Fruit fly (Drosophila melanogaster) whole organism, embryonic: ENCODE results near the gene eIF2Bepsilon.
A peak's percentile ranks its signal among the peaks of the same experiment; 100 is the strongest.

Experiments used
- B-H2 ChIP-seq: fragments of 200-800 bp; sonication (Bioruptor generic); optimal IDR thresholded peaks from 2 replicates; lab custom pipeline; 2018; ENCODE audit warnings: missing biosample characterization, mild to moderate bottlenecking, missing genetic modification characterization
- Blimp-1 ChIP-seq: fragments of 200-800 bp; sonication (Bioruptor generic); optimal IDR thresholded peaks from 3 replicates; lab custom pipeline; 2018; ENCODE audit warnings: missing biosample characterization, missing genetic modification characterization, mild to moderate bottlenecking, moderate library complexity, missing genetic modification reagents
- CG10321 ChIP-seq: fragments of 200-800 bp; sonication (Bioruptor generic); IDR thresholded peaks from 2 replicates; pipeline ENCODE4 v1.3.6; 2022; ENCODE audit warnings: missing biosample characterization, missing genetic modification characterization
- CG11247 ChIP-seq: fragments of 200-800 bp; sonication (Bioruptor generic); IDR thresholded peaks from 2 replicates; pipeline ENCODE4 v1.3.6; 2022; ENCODE audit warnings: missing biosample characterization, missing genetic modification characterization
- CG12219 ChIP-seq: fragments of 200-800 bp; sonication (Bioruptor generic); optimal IDR thresholded peaks from 3 replicates; lab custom pipeline; 2018; ENCODE audit warnings: missing biosample characterization, mild to moderate bottlenecking, missing genetic modification characterization
- CG12769 ChIP-seq: fragments of 200-800 bp; sonication (Bioruptor generic); optimal IDR thresholded peaks from 2 replicates; lab custom pipeline; 2019; ENCODE audit warnings: missing biosample characterization, mild to moderate bottlenecking, missing genetic modification characterization, moderate library complexity
- CG13424 ChIP-seq: fragments of 200-800 bp; sonication (Bioruptor generic); optimal IDR thresholded peaks from 2 replicates; lab custom pipeline; 2019; ENCODE audit warnings: missing biosample characterization, mild to moderate bottlenecking, missing genetic modification characterization, moderate library complexity
- CG15601 ChIP-seq: fragments of 200-800 bp; sonication (Bioruptor generic); optimal IDR thresholded peaks from 3 replicates; lab custom pipeline; 2019; ENCODE audit warnings: missing biosample characterization, mild to moderate bottlenecking, missing genetic modification characterization, moderate library complexity
- CG17359 ChIP-seq: fragments of 200-800 bp; sonication (Bioruptor generic); optimal IDR thresholded peaks from 3 replicates; lab custom pipeline; 2018; ENCODE audit warnings: missing biosample characterization, mild to moderate bottlenecking, missing genetic modification characterization, moderate library complexity
- CG17568 ChIP-seq: fragments of 200-800 bp; sonication (Bioruptor generic); optimal IDR thresholded peaks from 2 replicates; lab custom pipeline; 2018; ENCODE audit warnings: missing biosample characterization, mild to moderate bottlenecking, missing genetic modification characterization, moderate library complexity
- CG18262 ChIP-seq: fragments of 200-800 bp; optimal IDR thresholded peaks from 3 replicates; lab custom pipeline; 2019; ENCODE audit warnings: missing biosample characterization, mild to moderate bottlenecking, missing genetic modification characterization, moderate library complexity
- CG30020 ChIP-seq: fragments of 200-800 bp; optimal IDR thresholded peaks from 2 replicates; lab custom pipeline; 2019; ENCODE audit warnings: missing biosample characterization, mild to moderate bottlenecking, missing genetic modification characterization, moderate library complexity
- CG32532 ChIP-seq: fragments of 200-800 bp; sonication (Bioruptor generic); IDR thresholded peaks from 2 replicates; pipeline ENCODE4 v1.3.6; 2022; ENCODE audit warnings: missing biosample characterization, missing genetic modification characterization
- CG3407 ChIP-seq: fragments of 200-800 bp; sonication (Bioruptor generic); optimal IDR thresholded peaks from 2 replicates; lab custom pipeline; 2018; ENCODE audit warnings: missing biosample characterization, mild to moderate bottlenecking, missing genetic modification characterization
- CG42726 ChIP-seq: fragments of 200-800 bp; sonication (Bioruptor generic); IDR thresholded peaks from 2 replicates; pipeline ENCODE4 v1.3.6; 2022; ENCODE audit warnings: missing biosample characterization, missing genetic modification characterization; ENCODE audit not compliant: partially characterized antibody
- CG4730 ChIP-seq: fragments of 200-800 bp; sonication (Bioruptor generic); IDR thresholded peaks from 2 replicates; pipeline ENCODE4 v1.3.6; 2022; ENCODE audit warnings: missing biosample characterization, missing genetic modification characterization
- CG5180 ChIP-seq: fragments of 200-800 bp; sonication (Bioruptor generic); optimal IDR thresholded peaks from 3 replicates; lab custom pipeline; 2017; ENCODE audit warnings: missing biosample characterization, missing genetic modification characterization, mild to moderate bottlenecking, moderate library complexity, missing genetic modification reagents
- CG6654 ChIP-seq: fragments of 200-800 bp; sonication (Bioruptor generic); optimal IDR thresholded peaks from 2 replicates; lab custom pipeline; 2017; ENCODE audit warnings: missing biosample characterization, mild to moderate bottlenecking, missing genetic modification characterization
- CG6791 ChIP-seq: fragments of 200-800 bp; sonication (Bioruptor generic); IDR thresholded peaks from 3 replicates; pipeline ENCODE4 v1.3.6; 2022; ENCODE audit warnings: missing biosample characterization, missing genetic modification characterization; ENCODE audit not compliant: partially characterized antibody
- CG6854 ChIP-seq: fragments of 200-800 bp; sonication (Bioruptor generic); optimal IDR thresholded peaks from 3 replicates; lab custom pipeline; 2017; ENCODE audit warnings: missing biosample characterization, mild to moderate bottlenecking, missing genetic modification characterization
- CG7271 ChIP-seq: fragments of 200-800 bp; sonication (Bioruptor generic); optimal IDR thresholded peaks from 2 replicates; lab custom pipeline; 2018; ENCODE audit warnings: missing biosample characterization, mild to moderate bottlenecking, missing genetic modification characterization, moderate library complexity
- CG9876 ChIP-seq: fragments of 200-800 bp; sonication (Bioruptor generic); optimal IDR thresholded peaks from 2 replicates; lab custom pipeline; 2016; ENCODE audit warnings: missing biosample characterization, missing genetic modification characterization
- CG9932 ChIP-seq: fragments of 200-800 bp; sonication (Bioruptor generic); IDR thresholded peaks from 2 replicates; pipeline ENCODE4 v1.3.6; 2022; ENCODE audit warnings: missing biosample characterization, missing genetic modification characterization
- CkIIα-i1 ChIP-seq: fragments of 200-800 bp; sonication (Bioruptor generic); IDR thresholded peaks from 2 replicates; pipeline ENCODE4 v1.3.6; 2022; ENCODE audit warnings: missing biosample characterization, missing genetic modification characterization
- E2f1 ChIP-seq: fragments of 200-800 bp; sonication (Bioruptor generic); IDR thresholded peaks from 2 replicates; pipeline ENCODE4 v1.3.6; 2022; ENCODE audit warnings: missing biosample characterization, missing genetic modification characterization
- ERR ChIP-seq: fragments of 200-800 bp; sonication (Bioruptor generic); optimal IDR thresholded peaks from 2 replicates; lab custom pipeline; 2016; ENCODE audit warnings: missing biosample characterization, missing genetic modification characterization
- Fer1 ChIP-seq: fragments of 200-800 bp; sonication (Bioruptor generic); optimal IDR thresholded peaks from 2 replicates; lab custom pipeline; 2017; ENCODE audit warnings: missing biosample characterization, mild to moderate bottlenecking, missing genetic modification characterization
- HLH54F ChIP-seq: fragments of 200-800 bp; sonication (Bioruptor generic); optimal IDR thresholded peaks from 3 replicates; lab custom pipeline; 2016; ENCODE audit warnings: missing biosample characterization, missing genetic modification characterization
- HmgD ChIP-seq: fragments of 200-800 bp; sonication (Bioruptor generic); optimal IDR thresholded peaks from 3 replicates; lab custom pipeline; 2016; ENCODE audit warnings: missing biosample characterization, missing genetic modification characterization
- Mad ChIP-seq: fragments of 200-800 bp; sonication (Bioruptor generic); optimal IDR thresholded peaks from 2 replicates; lab custom pipeline; 2016; ENCODE audit warnings: missing biosample characterization, missing genetic modification characterization
- Nf-YA ChIP-seq: fragments of 200-800 bp; sonication (Bioruptor generic); IDR thresholded peaks from 2 replicates; pipeline ENCODE4 v1.3.6; 2022; ENCODE audit warnings: missing biosample characterization, missing genetic modification characterization
- Rx ChIP-seq: fragments of 200-800 bp; sonication (Bioruptor generic); IDR thresholded peaks from 2 replicates; pipeline ENCODE4 v1.3.6; 2022; ENCODE audit warnings: missing biosample characterization, missing genetic modification characterization
- Side ChIP-seq: fragments of 200-800 bp; sonication (Bioruptor generic); optimal IDR thresholded peaks from 2 replicates; lab custom pipeline; 2016; ENCODE audit warnings: missing biosample characterization, missing genetic modification characterization
- ab ChIP-seq: fragments of 200-800 bp; sonication (Bioruptor generic); optimal IDR thresholded peaks from 2 replicates; lab custom pipeline; 2016; ENCODE audit warnings: missing biosample characterization, missing genetic modification characterization
- abd-A ChIP-seq: fragments of 200-800 bp; sonication (Bioruptor generic); optimal IDR thresholded peaks from 3 replicates; lab custom pipeline; 2019; ENCODE audit warnings: missing biosample characterization, mild to moderate bottlenecking, missing genetic modification characterization, moderate library complexity
- ac ChIP-seq: fragments of 200-800 bp; sonication (Bioruptor generic); optimal IDR thresholded peaks from 3 replicates; lab custom pipeline; 2017; ENCODE audit warnings: missing biosample characterization, mild to moderate bottlenecking, missing genetic modification characterization
- cato ChIP-seq: fragments of 200-800 bp; sonication (Bioruptor generic); optimal IDR thresholded peaks from 2 replicates; lab custom pipeline; 2016; ENCODE audit warnings: missing biosample characterization, missing genetic modification characterization, borderline replicate concordance
- danr ChIP-seq: fragments of 200-800 bp; sonication (Bioruptor generic); IDR thresholded peaks from 2 replicates; pipeline ENCODE4 v1.3.6; 2022; ENCODE audit warnings: missing biosample characterization, missing genetic modification characterization
- emc ChIP-seq: fragments of 200-800 bp; sonication (Bioruptor generic); optimal IDR thresholded peaks from 2 replicates; lab custom pipeline; 2016; ENCODE audit warnings: missing biosample characterization, missing genetic modification characterization
- eve ChIP-seq, 2 experiments: fragments of >200 bp; optimal IDR thresholded peaks; 2 replicates each; lab custom pipeline; 2017; ENCODE audit warnings: missing biosample characterization in 2 of 2, missing genetic modification characterization in 2 of 2
- fd102C ChIP-seq: fragments of 200-800 bp; sonication (Bioruptor generic); optimal IDR thresholded peaks from 2 replicates; lab custom pipeline; 2018; ENCODE audit warnings: missing biosample characterization, mild to moderate bottlenecking, missing genetic modification characterization, moderate library complexity
- fd64A ChIP-seq: fragments of 200-800 bp; sonication (Bioruptor generic); optimal IDR thresholded peaks from 3 replicates; lab custom pipeline; 2018; ENCODE audit warnings: missing biosample characterization, mild to moderate bottlenecking, missing genetic modification characterization
- fd96Cb ChIP-seq: fragments of 200-800 bp; sonication (Bioruptor generic); optimal IDR thresholded peaks from 2 replicates; lab custom pipeline; 2018; ENCODE audit warnings: missing biosample characterization, mild to moderate bottlenecking, missing genetic modification characterization, moderate library complexity
- gfzf ChIP-seq: fragments of 200-800 bp; sonication (Bioruptor generic); optimal IDR thresholded peaks from 2 replicates; lab custom pipeline; 2016; ENCODE audit warnings: missing biosample characterization, mild to moderate bottlenecking, missing genetic modification characterization, moderate library complexity
- pnt ChIP-seq: fragments of 200-800 bp; sonication (Bioruptor generic); optimal IDR thresholded peaks from 3 replicates; lab custom pipeline; 2016; ENCODE audit warnings: missing biosample characterization, missing genetic modification characterization
- ranshi ChIP-seq: fragments of 200-800 bp; sonication (Bioruptor generic); IDR thresholded peaks from 2 replicates; pipeline ENCODE4 v1.3.6; 2022; ENCODE audit warnings: missing biosample characterization, missing genetic modification characterization
- sc ChIP-seq, 3 experiments: fragments of >200 bp in 2 of 3; fragments of 200-800 bp in 1 of 3; sonication (Bioruptor generic) in 1 of 3; optimal IDR thresholded peaks; 2 replicates in 2 of 3; 3 replicates in 1 of 3; lab custom pipeline; 2017; ENCODE audit warnings: mild to moderate bottlenecking in 1 of 3, missing biosample characterization in 1 of 3, missing genetic modification characterization in 1 of 3, missing genetic modification reagents in 1 of 3
- sens-2 ChIP-seq: fragments of 200-800 bp; sonication (Bioruptor generic); IDR thresholded peaks from 2 replicates; pipeline ENCODE4 v1.3.6; 2022; ENCODE audit warnings: missing biosample characterization, missing genetic modification characterization
- toy ChIP-seq: fragments of 200-800 bp; sonication (Bioruptor generic); IDR thresholded peaks from 2 replicates; pipeline ENCODE4 v1.3.6; 2022; ENCODE audit warnings: missing biosample characterization, missing genetic modification characterization

The eIF2Bepsilon gene

dm6 chrX:1877107-1877736 is 45.5 kb downstream of the eIF2Bepsilon start, which contains the start of the genes CG14817 and CG14805 (continued):
- TF ChIP-seq CG6854 (GFP tag; lab: Kevin White, UChicago) = peak; percentile 83
- peak; percentile 48 for TF ChIP-seq ac (GFP tag; lab: Kevin White, UChicago)
- peak; percentile 33 for TF ChIP-seq CG6654 (GFP tag; lab: Kevin White, UChicago)
- TF ChIP-seq CG30020 = peak; percentile 40
- peak; percentile 58 for TF ChIP-seq CG18262 (tag; lab: Kevin White, UChicago)
- TF ChIP-seq sc (optimal IDR thresholded peaks at IDR 0.05; lab: Kevin White, UChicago) = no peak
- no peak for TF ChIP-seq sc (GFP tag; optimal IDR thresholded peaks at IDR 0.05; lab: Kevin White, UChicago)
- peak; percentile 79 for TF ChIP-seq CG12219 (GFP tag; lab: Kevin White, UChicago)
- TF ChIP-seq CG15601 = peak; percentile 74
- peak; percentile 19; the same call in 1 of the 2 replicates for TF ChIP-seq ranshi
- peak; percentile 73 for TF ChIP-seq CG17359 (tag; lab: Kevin White, UChicago)
- peak; percentile 62 for TF ChIP-seq CG6791 (GFP tag; lab: Robert Waterston, UW)
- TF ChIP-seq CG13424 (tag; lab: Kevin White, UChicago) = peak; percentile 47
- no peak for TF ChIP-seq HLH54F
- TF ChIP-seq Rx (GFP tag; lab: Robert Waterston, UW) = 0 out of 2 replicates have a peak, but pooled peaks have one; percentile 25
- peak; percentile 91 for TF ChIP-seq B-H2 (GFP tag; lab: Kevin White, UChicago)
- TF ChIP-seq CkIIα-i1 (GFP tag; lab: Robert Waterston, UW) = 0 out of 2 replicates have a peak, but pooled peaks have one; percentile 2
- TF ChIP-seq fd64A (GFP tag; lab: Kevin White, UChicago) = peak; percentile 73
- no peak for TF ChIP-seq ERR
- TF ChIP-seq CG17568 (GFP tag; lab: Kevin White, UChicago) = no peak
- TF ChIP-seq abd-A = no peak
- no peak for TF ChIP-seq CG5180
- peak; percentile 68 for TF ChIP-seq gfzf (GFP tag; lab: Kevin White, UChicago)
- no peak for TF ChIP-seq HmgD (GFP tag; lab: Kevin White, UChicago)
- TF ChIP-seq Blimp-1 (GFP tag; lab: Kevin White, UChicago) = no peak
- TF ChIP-seq fd96Cb (tag; lab: Kevin White, UChicago) = no peak
- TF ChIP-seq CG12769 = no peak
- TF ChIP-seq Mad (GFP tag; lab: Kevin White, UChicago) = peak; percentile 43
- no peak; the same call in 1 of the 2 replicates for TF ChIP-seq CG9932 (GFP tag; lab: Robert Waterston, UW)
- TF ChIP-seq danr (GFP tag; lab: Robert Waterston, UW) = no peak
- no peak for TF ChIP-seq cato (GFP tag; lab: Kevin White, UChicago)
- TF ChIP-seq toy (GFP tag; lab: Robert Waterston, UW) = no peak
- TF ChIP-seq CG7271 (tag; lab: Kevin White, UChicago) = peak; percentile 94
- TF ChIP-seq CG11247 = no peak
- TF ChIP-seq Nf-YA (GFP tag; lab: Robert Waterston, UW) = no peak
- TF ChIP-seq CG10321 (GFP tag; lab: Robert Waterston, UW) = no peak
- TF ChIP-seq CG4730 (GFP tag; lab: Robert Waterston, UW) = no peak
- no peak for TF ChIP-seq E2f1 (GFP tag; lab: Robert Waterston, UW)
- TF ChIP-seq CG9876 = no peak
- TF ChIP-seq fd102C (GFP tag; lab: Kevin White, UChicago) = peak; percentile 14
- no peak for TF ChIP-seq emc (GFP tag; lab: Kevin White, UChicago)
- TF ChIP-seq Side (GFP tag; lab: Kevin White, UChicago) = peak; percentile 58
- TF ChIP-seq CG42726 (GFP tag; lab: Robert Waterston, UW) = no peak
- no peak for TF ChIP-seq CG3407 (GFP tag; lab: Kevin White, UChicago)
- peak; percentile 93 for TF ChIP-seq Fer1 (GFP tag; lab: Kevin White, UChicago)
- peak; percentile 41 for TF ChIP-seq sens-2
- TF ChIP-seq CG32532 (GFP tag; lab: Robert Waterston, UW) = peak; percentile 70
- no peak for TF ChIP-seq pnt (GFP tag; lab: Kevin White, UChicago)
- TF ChIP-seq eve (GFP tag; optimal IDR thresholded peaks at IDR 0.05; lab: Kevin White, UChicago) = no peak
- TF ChIP-seq ab (GFP tag; lab: Kevin White, UChicago) = no peak
